Worm (Caenorhabditis elegans) whole organism, L1 larva: ENCODE data around the gene CD4.1.

Source experiments
- C16A3.4 ChIP-seq: fragments of 150-350 bp; optimal IDR thresholded peaks from 2 replicates; lab custom pipeline; 2014; ENCODE audit warnings: missing biosample characterization, missing genetic modification characterization
- C34B4.2 ChIP-seq: sonication (generic microtip); optimal IDR thresholded peaks from 2 replicates; lab custom pipeline; 2017; ENCODE audit warnings: mild to moderate bottlenecking, missing genetic modification characterization, missing compliant biosample characterization
- aha-1 ChIP-seq: fragments of 150-350 bp; optimal IDR thresholded peaks from 2 replicates; lab custom pipeline; 2014; ENCODE audit warnings: missing biosample characterization, missing genetic modification characterization
- aly-2 ChIP-seq: fragments of 150-350 bp; optimal IDR thresholded peaks from 2 replicates; lab custom pipeline; 2014; ENCODE audit warnings: missing biosample characterization, missing genetic modification characterization
- ama-1 ChIP-seq: fragments of 150-350 bp; optimal IDR thresholded peaks from 2 replicates; lab custom pipeline; 2014
- blmp-1 ChIP-seq: fragments of 150-350 bp; optimal IDR thresholded peaks from 2 replicates; lab custom pipeline; 2014; ENCODE audit warnings: missing biosample characterization, missing genetic modification characterization
- ceh-63 ChIP-seq: fragments of 200-800 bp; sonication (Bioruptor generic); optimal IDR thresholded peaks from 2 replicates; lab custom pipeline; 2018; ENCODE audit warnings: mild to moderate bottlenecking, missing genetic modification characterization, missing compliant biosample characterization
- ceh-8 ChIP-seq: fragments of 200-800 bp; sonication (Bioruptor generic); optimal IDR thresholded peaks from 2 replicates; lab custom pipeline; 2018; ENCODE audit warnings: mild to moderate bottlenecking, missing genetic modification characterization, moderate library complexity, missing compliant biosample characterization
- dpl-1 ChIP-seq, 3 experiments: fragments of 150-350 bp in 2 of 3; sonication (generic microtip) in 1 of 3; optimal IDR thresholded peaks; 2 replicates each; lab custom pipeline; 2014 to 2017; ENCODE audit warnings: missing biosample characterization in 3 of 3, missing genetic modification characterization in 3 of 3, missing genetic modification reagents in 3 of 3
- dsc-1 ChIP-seq: sonication (generic microtip); optimal IDR thresholded peaks from 2 replicates; lab custom pipeline; 2016; ENCODE audit warnings: mild to moderate bottlenecking, missing genetic modification characterization, missing compliant biosample characterization
- efl-1 ChIP-seq, 4 experiments: fragments of 150-350 bp; optimal IDR thresholded peaks in 3 of 4; peaks in 1 of 4; 1 replicate in 1 of 4; 2 replicates in 3 of 4; lab custom pipeline; 2014; ENCODE audit warnings: missing biosample characterization in 2 of 4, missing genetic modification characterization in 2 of 4, missing genetic modification reagents in 2 of 4
- efl-3 ChIP-seq: fragments of 200-800 bp; sonication (Bioruptor generic); optimal IDR thresholded peaks from 2 replicates; lab custom pipeline; 2018; ENCODE audit warnings: mild to moderate bottlenecking, missing genetic modification characterization, missing compliant biosample characterization
- egl-13 ChIP-seq: sonication (generic microtip); optimal IDR thresholded peaks from 2 replicates; lab custom pipeline; 2016; ENCODE audit warnings: missing genotype, missing genetic modification reagents, missing genetic modification characterization, missing compliant biosample characterization
- egl-27 ChIP-seq, 2 experiments: fragments of 150-350 bp in 1 of 2; sonication (generic microtip); optimal IDR thresholded peaks; 3 replicates each; lab custom pipeline; 2017 to 2018; ENCODE audit warnings: missing biosample characterization in 2 of 2, missing genetic modification characterization in 2 of 2, missing genetic modification reagents in 2 of 2
- elt-2 ChIP-seq: sonication (generic microtip); optimal IDR thresholded peaks from 2 replicates; lab custom pipeline; 2016; ENCODE audit warnings: missing genetic modification characterization, mild to moderate bottlenecking, inconsistent platforms, missing compliant biosample characterization, missing genetic modification reagents
- elt-3 ChIP-seq, 6 experiments: fragments of 150-350 bp in 1 of 6; sonication (generic microtip); optimal IDR thresholded peaks; 2 replicates each; lab custom pipeline; 2017 to 2018; ENCODE audit warnings: missing biosample characterization in 6 of 6, missing genetic modification characterization in 6 of 6, inconsistent platforms in 1 of 6
- ets-5 ChIP-seq: fragments of 200-800 bp; sonication (Bioruptor generic); IDR thresholded peaks from 2 replicates; pipeline ENCODE4 v1.3.6; 2022; ENCODE audit warnings: missing genetic modification characterization, missing compliant biosample characterization
- fkh-10 ChIP-seq: sonication (generic microtip); optimal IDR thresholded peaks from 2 replicates; lab custom pipeline; 2017; ENCODE audit warnings: missing biosample characterization, missing genetic modification reagents, missing genetic modification characterization
- fkh-8 ChIP-seq: sonication (generic microtip); optimal IDR thresholded peaks from 2 replicates; lab custom pipeline; 2016; ENCODE audit warnings: mild to moderate bottlenecking, missing genetic modification characterization, missing compliant biosample characterization
- fos-1 ChIP-seq: fragments of 150-350 bp; optimal IDR thresholded peaks from 2 replicates; lab custom pipeline; 2014; ENCODE audit warnings: missing biosample characterization, missing genetic modification characterization
- hlh-4 ChIP-seq: sonication (generic microtip); optimal IDR thresholded peaks from 2 replicates; lab custom pipeline; 2016; ENCODE audit warnings: mild to moderate bottlenecking, missing genetic modification characterization, missing compliant biosample characterization
- hpl-2 ChIP-seq: fragments of 150-350 bp; optimal IDR thresholded peaks from 2 replicates; lab custom pipeline; 2014; ENCODE audit warnings: missing biosample characterization, missing genetic modification reagents, missing genetic modification characterization
- isw-1 ChIP-seq: fragments of 200-800 bp; sonication (Bioruptor generic); IDR thresholded peaks from 2 replicates; pipeline ENCODE4 v1.3.6; 2022; ENCODE audit warnings: missing genetic modification characterization, missing compliant biosample characterization
- lin-13 ChIP-seq: fragments of 150-350 bp; optimal IDR thresholded peaks from 2 replicates; lab custom pipeline; 2014; ENCODE audit warnings: missing biosample characterization, missing genetic modification reagents, missing genetic modification characterization
- lin-14 ChIP-seq: fragments of 200-800 bp; sonication (Bioruptor generic); optimal IDR thresholded peaks from 2 replicates; lab custom pipeline; 2018; ENCODE audit warnings: mild to moderate bottlenecking, missing genetic modification characterization, moderate library complexity, missing compliant biosample characterization
- lin-15B ChIP-seq: fragments of 150-350 bp; sonication (generic microtip); optimal IDR thresholded peaks from 3 replicates; lab custom pipeline; 2014; ENCODE audit warnings: missing biosample characterization, missing genetic modification characterization
- lin-39 ChIP-seq: fragments of 150-350 bp; optimal IDR thresholded peaks from 2 replicates; lab custom pipeline; 2014; ENCODE audit warnings: missing biosample characterization, missing genetic modification reagents, missing genetic modification characterization
- lsy-2 ChIP-seq, 2 experiments: fragments of 150-350 bp; optimal IDR thresholded peaks; 2 replicates each; lab custom pipeline; 2014; ENCODE audit warnings: missing biosample characterization in 2 of 2, missing genetic modification characterization in 2 of 2
- mab-9 ChIP-seq: fragments of 200-800 bp; sonication (Bioruptor generic); IDR thresholded peaks from 2 replicates; pipeline ENCODE4 v1.3.6; 2022; ENCODE audit warnings: missing genetic modification reagents, missing genetic modification characterization, missing compliant biosample characterization
- mef-2 ChIP-seq: fragments of 150-350 bp; optimal IDR thresholded peaks from 2 replicates; lab custom pipeline; 2014; ENCODE audit warnings: missing biosample characterization, missing genetic modification characterization
- mep-1 ChIP-seq: fragments of 150-350 bp; optimal IDR thresholded peaks from 2 replicates; lab custom pipeline; 2014; ENCODE audit warnings: missing biosample characterization, missing genetic modification characterization
- nhr-12 ChIP-seq: sonication (generic microtip); optimal IDR thresholded peaks from 2 replicates; lab custom pipeline; 2017; ENCODE audit warnings: missing biosample characterization, missing genetic modification characterization
- nhr-19 ChIP-seq: fragments of 200-800 bp; sonication (Bioruptor generic); conservative IDR thresholded peaks from 2 replicates; pipeline ENCODE4 v1.3.6; 2022; ENCODE audit warnings: missing genetic modification characterization, missing compliant biosample characterization
- nhr-20 ChIP-seq: sonication (generic microtip); optimal IDR thresholded peaks from 2 replicates; lab custom pipeline; 2016; ENCODE audit warnings: mild to moderate bottlenecking, missing genetic modification characterization, missing compliant biosample characterization
- nhr-237 ChIP-seq: fragments of 150-350 bp; optimal IDR thresholded peaks from 2 replicates; lab custom pipeline; 2014; ENCODE audit warnings: missing biosample characterization, missing genetic modification characterization
- nhr-47 ChIP-seq: sonication (generic microtip); optimal IDR thresholded peaks from 2 replicates; lab custom pipeline; 2016; ENCODE audit warnings: mild to moderate bottlenecking, missing genetic modification characterization, moderate library complexity, missing compliant biosample characterization
- nhr-71 ChIP-seq: sonication (generic microtip); optimal IDR thresholded peaks from 2 replicates; lab custom pipeline; 2016; ENCODE audit warnings: mild to moderate bottlenecking, missing genetic modification characterization, moderate library complexity, missing compliant biosample characterization
- nhr-77 ChIP-seq: fragments of 150-350 bp; optimal IDR thresholded peaks from 2 replicates; lab custom pipeline; 2014; ENCODE audit warnings: missing biosample characterization, missing genetic modification characterization
- nhr-85 ChIP-seq: sonication (generic microtip); peaks from one replicate; lab custom pipeline; 2016; ENCODE audit warnings: missing genetic modification characterization, inconsistent platforms, missing compliant biosample characterization
- pag-3 ChIP-seq: sonication (generic microtip); optimal IDR thresholded peaks from 2 replicates; lab custom pipeline; 2017; ENCODE audit warnings: missing genetic modification characterization, mild to moderate bottlenecking, missing compliant biosample characterization, antibody characterized with exemption, borderline replicate concordance; ENCODE audit not compliant: insufficient read depth
- pqm-1 ChIP-seq: sonication (generic microtip); optimal IDR thresholded peaks from 3 replicates; lab custom pipeline; 2017; ENCODE audit warnings: missing biosample characterization, missing genetic modification characterization
- rnt-1 ChIP-seq: sonication (generic microtip); optimal IDR thresholded peaks from 2 replicates; lab custom pipeline; 2016; ENCODE audit warnings: mild to moderate bottlenecking, missing genetic modification characterization, moderate library complexity, missing compliant biosample characterization
- skn-1 ChIP-seq: fragments of 150-350 bp; optimal IDR thresholded peaks from 2 replicates; lab custom pipeline; 2014; ENCODE audit warnings: missing biosample characterization, missing genetic modification characterization
- snu-23 ChIP-seq: sonication (generic microtip); optimal IDR thresholded peaks from 2 replicates; lab custom pipeline; 2016; ENCODE audit warnings: missing genetic modification characterization, missing compliant biosample characterization
- sox-4 ChIP-seq: sonication (generic microtip); optimal IDR thresholded peaks from 2 replicates; lab custom pipeline; 2016; ENCODE audit warnings: missing genetic modification characterization, missing compliant biosample characterization
- sptf-1 ChIP-seq: fragments of 150-350 bp; optimal IDR thresholded peaks from 2 replicates; lab custom pipeline; 2014; ENCODE audit warnings: missing biosample characterization, missing genetic modification characterization
- swsn-7 ChIP-seq: sonication (generic microtip); optimal IDR thresholded peaks from 2 replicates; lab custom pipeline; 2016; ENCODE audit warnings: missing genetic modification characterization, missing compliant biosample characterization
- tlp-1 ChIP-seq: fragments of 150-350 bp; optimal IDR thresholded peaks from 2 replicates; lab custom pipeline; 2014; ENCODE audit warnings: missing biosample characterization, missing genetic modification characterization
- unc-130 ChIP-seq: fragments of 150-350 bp; optimal IDR thresholded peaks from 2 replicates; lab custom pipeline; 2017; ENCODE audit warnings: missing biosample characterization, missing genetic modification characterization, inconsistent platforms
- unc-98 ChIP-seq: fragments of 200-800 bp; sonication (Bioruptor generic); IDR thresholded peaks from 2 replicates; pipeline ENCODE4 v1.3.6; 2022; ENCODE audit warnings: missing genetic modification characterization, missing compliant biosample characterization
- zag-1 ChIP-seq: fragments of 150-350 bp; optimal IDR thresholded peaks from 2 replicates; lab custom pipeline; 2014; ENCODE audit warnings: missing biosample characterization, missing genetic modification characterization
- zip-4 ChIP-seq: fragments of 200-800 bp; sonication (Bioruptor generic); optimal IDR thresholded peaks from 2 replicates; lab custom pipeline; 2018; ENCODE audit warnings: mild to moderate bottlenecking, missing genetic modification characterization, moderate library complexity, missing compliant biosample characterization
- ztf-4 ChIP-seq: fragments of 150-350 bp; optimal IDR thresholded peaks from 2 replicates; lab custom pipeline; 2014; ENCODE audit warnings: missing biosample characterization, missing genetic modification characterization

The CD4.1 gene

ce11 chrV:5596391-5597030, 9.8 kb upstream of the CD4.1 start, which contains the start of gene zhit-1:
Gene zhit-1 (minus strand): TSS chrV:5596551.
- TF ChIP-seq rnt-1 (tag; lab: Kevin White, UChicago) = peak; percentile 24
- TF ChIP-seq unc-130 = peak; percentile 61
- TF ChIP-seq dpl-1 (GFP tag; optimal IDR thresholded peaks at IDR 0.05; lab: Kevin White, UChicago) = peak; percentile 85 to 92 (median 89)
- TF ChIP-seq unc-98 (GFP tag; lab: Robert Waterston, UW) = no peak
- peak; percentile 92 for TF ChIP-seq efl-1 (optimal IDR thresholded peaks at IDR 0.05; lab: Kevin White, UChicago)
- TF ChIP-seq efl-1 (GFP tag; optimal IDR thresholded peaks at IDR 0.05 in 1 of 2; lab: Kevin White, UChicago) = peak; percentile 92 to 99
- TF ChIP-seq snu-23 (GFP tag; lab: Kevin White, UChicago) = peak; percentile 29
- TF ChIP-seq tlp-1 (tag; lab: Kevin White, UChicago) = no peak
- peak; percentile 21 to 70 for TF ChIP-seq lsy-2 (tag; optimal IDR thresholded peaks at IDR 0.05; lab: Kevin White, UChicago)
- 0 out of 2 replicates have a peak, but pooled peaks have one; percentile 6 for TF ChIP-seq nhr-19 (GFP tag; lab: Robert Waterston, UW)
- TF ChIP-seq nhr-20 = peak; percentile 1
- peak; percentile 36 for TF ChIP-seq skn-1 (tag; lab: Kevin White, UChicago)
- TF ChIP-seq hlh-4 (tag; lab: Kevin White, UChicago) = no peak
- no peak for TF ChIP-seq nhr-237 (tag; lab: Kevin White, UChicago)
- no peak for TF ChIP-seq ama-1 (lab: Kevin White, UChicago)
- TF ChIP-seq lin-14 = no peak
- TF ChIP-seq nhr-71 (tag; lab: Kevin White, UChicago) = peak; percentile 47
- peak; percentile 52 for TF ChIP-seq nhr-47 (tag; lab: Kevin White, UChicago)
- TF ChIP-seq egl-13 (tag; lab: Kevin White, UChicago) = no peak
- no peak for TF ChIP-seq pqm-1 (tag; lab: Kevin White, UChicago)
- TF ChIP-seq lin-13 (GFP tag; lab: Kevin White, UChicago) = no peak
- no peak for TF ChIP-seq efl-3 (GFP tag; lab: Kevin White, UChicago)
- no peak for TF ChIP-seq aha-1 (tag; lab: Kevin White, UChicago)
- TF ChIP-seq lin-39 (tag; lab: Kevin White, UChicago) = no peak
- TF ChIP-seq sptf-1 = no peak
- TF ChIP-seq C16A3.4 (tag; lab: Kevin White, UChicago) = peak; percentile 23
- TF ChIP-seq C34B4.2 (tag; lab: Kevin White, UChicago) = no peak
- TF ChIP-seq nhr-12 (tag; lab: Kevin White, UChicago) = no peak
- no peak for TF ChIP-seq fkh-8 (tag; lab: Kevin White, UChicago)
- TF ChIP-seq dsc-1 = no peak
- no peak for TF ChIP-seq elt-3 (tag; optimal IDR thresholded peaks at IDR 0.05; lab: Kevin White, UChicago)
- peak; percentile 30 for TF ChIP-seq nhr-85 (tag; lab: Kevin White, UChicago)
- no peak for TF ChIP-seq fos-1 (tag; lab: Kevin White, UChicago)
- no peak for TF ChIP-seq ztf-4
- no peak for TF ChIP-seq zag-1 (tag; lab: Kevin White, UChicago)
- TF ChIP-seq ceh-63 (GFP tag; lab: Kevin White, UChicago) = no peak
- peak; percentile 4 for TF ChIP-seq blmp-1
- peak; percentile 29; the same call in 1 of the 2 replicates for TF ChIP-seq isw-1 (GFP tag; lab: Robert Waterston, UW)
- peak; percentile 35 for TF ChIP-seq mep-1 (tag; lab: Kevin White, UChicago)
- no peak for TF ChIP-seq aly-2 (tag; lab: Kevin White, UChicago)
- no peak for TF ChIP-seq ets-5
- no peak for TF ChIP-seq hpl-2 (GFP tag; lab: Kevin White, UChicago)
- no peak for TF ChIP-seq swsn-7
- no peak for TF ChIP-seq mab-9 (GFP tag; lab: Robert Waterston, UW)
- no peak for TF ChIP-seq lin-15B (tag; lab: Kevin White, UChicago)
- TF ChIP-seq nhr-77 (tag; lab: Kevin White, UChicago) = no peak
- no peak for TF ChIP-seq mef-2 (tag; lab: Kevin White, UChicago)
- no peak for TF ChIP-seq zip-4
- no peak for TF ChIP-seq egl-27 (tag; optimal IDR thresholded peaks at IDR 0.05; lab: Kevin White, UChicago)
- TF ChIP-seq pag-3 (tag; lab: Kevin White, UChicago) = no peak
- TF ChIP-seq fkh-10 (GFP tag; lab: Kevin White, UChicago) = no peak
- no peak for TF ChIP-seq ceh-8
- TF ChIP-seq elt-2 (tag; lab: Kevin White, UChicago) = no peak
- no peak for TF ChIP-seq sox-4 (tag; lab: Kevin White, UChicago)
